Fruit fly (Drosophila melanogaster) whole organism, embryonic: Measurements from ENCODE around the gene Pdfr.

Experiments
- Aef1 ChIP-seq: fragments of 200-800 bp; sonication (Bioruptor generic); IDR thresholded peaks from 3 replicates; pipeline ENCODE4 v1.3.6; 2022; ENCODE audit warnings: missing biosample characterization, missing genetic modification characterization
- Atf-2 ChIP-seq: fragments of 200-800 bp; sonication (Bioruptor generic); optimal IDR thresholded peaks from 2 replicates; lab custom pipeline; 2016; ENCODE audit warnings: missing biosample characterization, missing genetic modification characterization
- CG13894 ChIP-seq: fragments of 200-800 bp; sonication (Bioruptor generic); optimal IDR thresholded peaks from 3 replicates; lab custom pipeline; 2018; ENCODE audit warnings: missing biosample characterization, mild to moderate bottlenecking, missing genetic modification characterization, moderate library complexity
- CG14710 ChIP-seq: fragments of 200-800 bp; sonication (Bioruptor generic); optimal IDR thresholded peaks from 3 replicates; lab custom pipeline; 2019; ENCODE audit warnings: missing biosample characterization, mild to moderate bottlenecking, missing genetic modification characterization, moderate library complexity
- CG16779 ChIP-seq: fragments of 200-800 bp; sonication (Bioruptor generic); IDR thresholded peaks from 2 replicates; pipeline ENCODE4 v1.3.6; 2022; ENCODE audit warnings: missing biosample characterization, missing genetic modification characterization
- CG17568 ChIP-seq: fragments of 200-800 bp; sonication (Bioruptor generic); optimal IDR thresholded peaks from 2 replicates; lab custom pipeline; 2018; ENCODE audit warnings: missing biosample characterization, mild to moderate bottlenecking, missing genetic modification characterization, moderate library complexity
- CG18599 ChIP-seq: fragments of 200-800 bp; sonication (Bioruptor generic); optimal IDR thresholded peaks from 3 replicates; lab custom pipeline; 2017; ENCODE audit warnings: missing biosample characterization, missing genetic modification characterization, mild to moderate bottlenecking, moderate library complexity, missing genetic modification reagents
- CG18619 ChIP-seq: fragments of 200-800 bp; sonication (Bioruptor generic); optimal IDR thresholded peaks from 3 replicates; lab custom pipeline; 2017; ENCODE audit warnings: missing biosample characterization, mild to moderate bottlenecking, missing genetic modification characterization
- CG2199 ChIP-seq: fragments of 200-800 bp; sonication (Bioruptor generic); IDR thresholded peaks from 3 replicates; pipeline ENCODE4 v1.3.6; 2022; ENCODE audit warnings: missing biosample characterization, missing genetic modification characterization
- CG4820 ChIP-seq: fragments of 200-800 bp; sonication (Bioruptor generic); optimal IDR thresholded peaks from 3 replicates; lab custom pipeline; 2016; ENCODE audit warnings: missing biosample characterization, missing genetic modification characterization
- CG6272 ChIP-seq: fragments of 200-800 bp; sonication (Bioruptor generic); IDR thresholded peaks from 2 replicates; pipeline ENCODE4 v1.3.6; 2022; ENCODE audit warnings: missing biosample characterization, missing genetic modification characterization
- CG6689 ChIP-seq: fragments of 200-800 bp; sonication (Bioruptor generic); IDR thresholded peaks from 2 replicates; pipeline ENCODE4 v1.3.6; 2022; ENCODE audit warnings: missing biosample characterization, missing genetic modification characterization
- CG7271 ChIP-seq: fragments of 200-800 bp; sonication (Bioruptor generic); optimal IDR thresholded peaks from 2 replicates; lab custom pipeline; 2018; ENCODE audit warnings: missing biosample characterization, mild to moderate bottlenecking, missing genetic modification characterization, moderate library complexity
- CG7786 ChIP-seq: fragments of 200-800 bp; sonication (Bioruptor generic); optimal IDR thresholded peaks from 2 replicates; lab custom pipeline; 2016; ENCODE audit warnings: missing biosample characterization, missing genetic modification characterization
- CG8359 ChIP-seq: fragments of 200-800 bp; sonication (Bioruptor generic); optimal IDR thresholded peaks from 2 replicates; lab custom pipeline; 2017; ENCODE audit warnings: missing biosample characterization, mild to moderate bottlenecking, missing genetic modification characterization, borderline replicate concordance
- Chrac-16 ChIP-seq: fragments of 200-800 bp; sonication (Bioruptor generic); optimal IDR thresholded peaks from 3 replicates; lab custom pipeline; 2016; ENCODE audit warnings: missing biosample characterization, missing genetic modification characterization
- Doc2 ChIP-seq: fragments of 200-800 bp; sonication (Bioruptor generic); IDR thresholded peaks from 2 replicates; pipeline ENCODE4 v1.3.6; 2022; ENCODE audit warnings: missing biosample characterization, missing genetic modification characterization
- Gsc ChIP-seq: fragments of 200-800 bp; sonication (Bioruptor generic); IDR thresholded peaks from 2 replicates; pipeline ENCODE4 v1.3.6; 2022; ENCODE audit warnings: missing biosample characterization, missing genetic modification characterization
- HmgZ ChIP-seq: fragments of 200-800 bp; sonication (Bioruptor generic); optimal IDR thresholded peaks from 2 replicates; lab custom pipeline; 2018; ENCODE audit warnings: missing biosample characterization, mild to moderate bottlenecking, missing genetic modification characterization
- Hmx ChIP-seq: fragments of 200-800 bp; sonication (Bioruptor generic); optimal IDR thresholded peaks from 2 replicates; lab custom pipeline; 2016; ENCODE audit warnings: missing biosample characterization, missing genetic modification characterization
- Hsf ChIP-seq: fragments of 200-800 bp; sonication (Bioruptor generic); optimal IDR thresholded peaks from 3 replicates; lab custom pipeline; 2016; ENCODE audit warnings: missing biosample characterization, missing genetic modification characterization
- Kr ChIP-seq: fragments of 200-800 bp; sonication (Bioruptor generic); optimal IDR thresholded peaks from 2 replicates; lab custom pipeline; 2017; ENCODE audit warnings: missing biosample characterization, mild to moderate bottlenecking, missing genetic modification characterization
- Nf-YA ChIP-seq: fragments of 200-800 bp; sonication (Bioruptor generic); IDR thresholded peaks from 2 replicates; pipeline ENCODE4 v1.3.6; 2022; ENCODE audit warnings: missing biosample characterization, missing genetic modification characterization
- NfI ChIP-seq: fragments of 200-800 bp; sonication (Bioruptor generic); optimal IDR thresholded peaks from 3 replicates; lab custom pipeline; 2018; ENCODE audit warnings: missing biosample characterization, mild to moderate bottlenecking, missing genetic modification characterization, moderate library complexity
- Opbp ChIP-seq: fragments of 200-800 bp; sonication (Bioruptor generic); IDR thresholded peaks from 3 replicates; pipeline ENCODE4 v1.3.6; 2022; ENCODE audit warnings: missing biosample characterization, missing genetic modification characterization; ENCODE audit not compliant: partially characterized antibody
- Sry-β ChIP-seq: fragments of 200-800 bp; sonication (Bioruptor generic); optimal IDR thresholded peaks from 2 replicates; lab custom pipeline; 2018; ENCODE audit warnings: missing biosample characterization, mild to moderate bottlenecking, missing genetic modification characterization, moderate library complexity
- Taf1 ChIP-seq: fragments of 200-800 bp; sonication (Bioruptor generic); IDR thresholded peaks from 2 replicates; pipeline ENCODE4 v1.3.6; 2022; ENCODE audit warnings: missing biosample characterization, missing genetic modification characterization
- aop ChIP-seq: fragments of 200-800 bp; sonication (Bioruptor generic); IDR thresholded peaks from 2 replicates; pipeline ENCODE4 v1.3.6; 2022; ENCODE audit warnings: missing biosample characterization, missing genetic modification characterization
- ap ChIP-seq: fragments of 200-800 bp; sonication (Bioruptor generic); IDR thresholded peaks from 2 replicates; pipeline ENCODE4 v1.3.6; 2022; ENCODE audit warnings: missing biosample characterization, missing genetic modification characterization
- az2 ChIP-seq: fragments of 200-800 bp; sonication (Bioruptor generic); optimal IDR thresholded peaks from 3 replicates; lab custom pipeline; 2016; ENCODE audit warnings: missing biosample characterization, missing genetic modification characterization
- bcd ChIP-seq: fragments of 200-800 bp; sonication (Bioruptor generic); optimal IDR thresholded peaks from 2 replicates; lab custom pipeline; 2017; ENCODE audit warnings: missing biosample characterization, mild to moderate bottlenecking, missing genetic modification characterization
- crc ChIP-seq: fragments of 200-800 bp; sonication (Bioruptor generic); optimal IDR thresholded peaks from 2 replicates; lab custom pipeline; 2016; ENCODE audit warnings: missing biosample characterization, missing genetic modification characterization
- dati ChIP-seq: fragments of 200-800 bp; sonication (Bioruptor generic); IDR thresholded peaks from 2 replicates; pipeline ENCODE4 v1.3.6; 2022; ENCODE audit warnings: missing biosample characterization, missing genetic modification characterization
- dmrt11E ChIP-seq: fragments of 200-800 bp; sonication (Bioruptor generic); optimal IDR thresholded peaks from 3 replicates; lab custom pipeline; 2018; ENCODE audit warnings: missing biosample characterization, mild to moderate bottlenecking, missing genetic modification characterization, moderate library complexity
- esg ChIP-seq: fragments of 200-800 bp; sonication (Bioruptor generic); conservative IDR thresholded peaks from 2 replicates; pipeline ENCODE4 v1.3.6; 2022; ENCODE audit warnings: missing biosample characterization, missing genetic modification characterization
- gce ChIP-seq: fragments of 200-800 bp; sonication (Bioruptor generic); IDR thresholded peaks from 3 replicates; pipeline ENCODE4 v1.3.6; 2022; ENCODE audit warnings: missing biosample characterization, missing genetic modification characterization
- gfzf ChIP-seq: fragments of 200-800 bp; sonication (Bioruptor generic); optimal IDR thresholded peaks from 2 replicates; lab custom pipeline; 2016; ENCODE audit warnings: missing biosample characterization, mild to moderate bottlenecking, missing genetic modification characterization, moderate library complexity
- her ChIP-seq: fragments of 200-800 bp; sonication (Bioruptor generic); optimal IDR thresholded peaks from 2 replicates; lab custom pipeline; 2016; ENCODE audit warnings: missing biosample characterization, missing genetic modification characterization
- ind ChIP-seq: fragments of 200-800 bp; sonication (Bioruptor generic); optimal IDR thresholded peaks from 3 replicates; lab custom pipeline; 2016; ENCODE audit warnings: missing biosample characterization, missing genetic modification characterization
- knrl ChIP-seq: fragments of 200-800 bp; sonication (Bioruptor generic); IDR thresholded peaks from 3 replicates; pipeline ENCODE4 v1.3.6; 2022; ENCODE audit warnings: missing biosample characterization, missing genetic modification characterization; ENCODE audit not compliant: partially characterized antibody
- mam ChIP-seq: fragments of 200-800 bp; sonication (Bioruptor generic); optimal IDR thresholded peaks from 3 replicates; lab custom pipeline; 2016; ENCODE audit warnings: missing biosample characterization, missing genetic modification characterization
- pb ChIP-seq: fragments of 200-800 bp; sonication (Bioruptor generic); optimal IDR thresholded peaks from 3 replicates; lab custom pipeline; 2016; ENCODE audit warnings: missing biosample characterization, missing genetic modification characterization
- pfk ChIP-seq: fragments of 200-800 bp; sonication (Bioruptor generic); optimal IDR thresholded peaks from 2 replicates; lab custom pipeline; 2018; ENCODE audit warnings: missing biosample characterization, mild to moderate bottlenecking, missing genetic modification characterization, moderate library complexity
- sens ChIP-seq: fragments of 200-800 bp; sonication (Bioruptor generic); peaks from one replicate; lab custom pipeline; 2016; ENCODE audit warnings: missing biosample characterization, missing genetic modification characterization
- sens-2 ChIP-seq: fragments of 200-800 bp; sonication (Bioruptor generic); IDR thresholded peaks from 2 replicates; pipeline ENCODE4 v1.3.6; 2022; ENCODE audit warnings: missing biosample characterization, missing genetic modification characterization
- tap ChIP-seq: fragments of 200-800 bp; optimal IDR thresholded peaks from 3 replicates; lab custom pipeline; 2019; ENCODE audit warnings: missing biosample characterization, mild to moderate bottlenecking, missing genetic modification characterization, moderate library complexity
- tll ChIP-seq, 2 experiments: fragments of 200-800 bp in 1 of 2; fragments of >200 bp in 1 of 2; sonication (Bioruptor generic) in 1 of 2; optimal IDR thresholded peaks; 2 replicates each; lab custom pipeline; 2017 to 2019; ENCODE audit warnings: missing biosample characterization in 2 of 2, missing genetic modification characterization in 2 of 2, mild to moderate bottlenecking in 1 of 2, moderate library complexity in 1 of 2
- wdn ChIP-seq: fragments of 200-800 bp; sonication (Bioruptor generic); IDR thresholded peaks from 2 replicates; pipeline ENCODE4 v1.3.6; 2022; ENCODE audit warnings: missing biosample characterization, missing genetic modification characterization
- wor ChIP-seq: fragments of 200-800 bp; sonication (Bioruptor generic); IDR thresholded peaks from 2 replicates; pipeline ENCODE4 v1.3.6; 2022; ENCODE audit warnings: missing biosample characterization, missing genetic modification characterization
- zen ChIP-seq: fragments of 200-800 bp; sonication (Bioruptor generic); optimal IDR thresholded peaks from 3 replicates; lab custom pipeline; 2018; ENCODE audit warnings: missing biosample characterization, mild to moderate bottlenecking, missing genetic modification characterization, moderate library complexity

Pdfr gene

DNA sequence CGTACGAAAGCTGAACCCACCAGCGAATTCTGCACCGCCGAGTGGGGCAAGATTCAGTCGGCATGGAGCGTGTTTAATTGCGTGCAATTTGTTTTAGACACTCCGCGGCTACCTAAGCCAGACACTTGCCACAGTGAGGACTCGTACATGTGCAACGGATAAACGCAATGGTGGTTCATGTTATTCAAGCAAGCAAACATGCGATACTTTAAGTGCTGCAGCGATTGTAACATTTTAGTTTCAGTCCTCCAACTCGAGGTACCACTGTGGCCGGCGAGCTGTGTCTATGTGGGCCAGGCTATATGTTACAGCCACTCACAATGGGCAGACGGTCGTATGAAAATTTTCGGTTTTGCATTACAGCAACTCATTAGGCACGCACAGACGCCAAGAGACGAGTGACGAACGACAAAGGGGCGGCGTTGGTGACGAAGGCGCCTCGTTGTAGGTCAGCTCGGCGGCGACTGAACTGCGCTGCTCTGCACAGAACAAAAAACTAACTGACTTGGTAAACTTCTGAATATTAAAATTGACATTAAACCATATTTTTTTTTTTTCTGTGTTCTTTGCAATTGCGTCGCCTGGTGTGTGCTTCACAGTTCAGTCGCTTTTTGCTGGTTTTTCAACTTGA is 18.0 kb upstream of the Pdfr start (continued):
- TF ChIP-seq dati (peak; percentile 32; the same call in 1 of the 2 replicates), tll (GFP tag; optimal IDR thresholded peaks at IDR 0.05; lab: Kevin White, UChicago) (no peak), wdn (GFP tag; lab: Robert Waterston, UW) (peak; percentile 53; the same call in 1 of the 2 replicates), gfzf (GFP tag; lab: Kevin White, UChicago) (no peak), ap (GFP tag; lab: Robert Waterston, UW) (peak; percentile 61), CG16779 (peak; percentile 60; the same call in 1 of the 2 replicates), CG18599 (peak; percentile 77), Aef1 (peak; percentile 85), wor (GFP tag; lab: Robert Waterston, UW) (no peak), CG2199 (GFP tag; lab: Robert Waterston, UW) (0 out of 3 replicates have a peak, but pooled peaks have one; percentile 59), CG7786 (peak; percentile 51), pfk (GFP tag; lab: Kevin White, UChicago) (no peak), ind (GFP tag; lab: Kevin White, UChicago) (peak; percentile 80), CG13894 (tag; lab: Kevin White, UChicago) (no peak), Hmx (GFP tag; lab: Kevin White, UChicago) (no peak), CG7271 (no peak), NfI (GFP tag; lab: Kevin White, UChicago) (peak; percentile 38), Opbp (GFP tag; lab: Robert Waterston, UW) (no peak), CG4820 (GFP tag; lab: Kevin White, UChicago) (peak; percentile 34), knrl (no peak), bcd (GFP tag; lab: Kevin White, UChicago) (peak; percentile 63), aop (GFP tag; lab: Robert Waterston, UW) (no peak), Taf1 (GFP tag; lab: Robert Waterston, UW) (no peak; the same call in 1 of the 2 replicates), crc (no peak), gce (GFP tag; lab: Robert Waterston, UW) (peak; percentile 50; the same call in 1 of the 3 replicates), esg (GFP tag; lab: Robert Waterston, UW) (0 out of 2 replicates have a peak, but pooled peaks have one; percentile 22), Doc2 (GFP tag; lab: Robert Waterston, UW) (0 out of 2 replicates have a peak, but pooled peaks have one; percentile 50), sens-2 (peak; percentile 27; the same call in 1 of the 2 replicates), her (peak; percentile 64), Kr (GFP tag; lab: Kevin White, UChicago) (no peak), CG18619 (peak; percentile 32), sens (GFP tag; lab: Kevin White, UChicago) (peak; percentile 81), az2 (GFP tag; lab: Kevin White, UChicago) (peak; percentile 49), Atf-2 (GFP tag; lab: Kevin White, UChicago) (peak; percentile 7), mam (GFP tag; lab: Kevin White, UChicago) (peak; percentile 55), Sry-β (GFP tag; lab: Kevin White, UChicago) (no peak), CG6689 (GFP tag; lab: Robert Waterston, UW) (peak; percentile 63), dmrt11E (no peak), Hsf (GFP tag; lab: Kevin White, UChicago) (peak; percentile 63), CG8359 (GFP tag; lab: Kevin White, UChicago) (no peak), CG17568 (no peak), Gsc (GFP tag; lab: Robert Waterston, UW) (peak; percentile 18; the same call in 1 of the 2 replicates), CG14710 (tag; lab: Kevin White, UChicago) (no peak), CG6272 (peak; percentile 38; the same call in 1 of the 2 replicates), zen (tag; lab: Kevin White, UChicago) (peak; percentile 32), Chrac-16 (GFP tag; lab: Kevin White, UChicago) (peak; percentile 3), pb (GFP tag; lab: Kevin White, UChicago) (peak; percentile 37), tap (tag; lab: Kevin White, UChicago) (peak; percentile 46), HmgZ (tag; lab: Kevin White, UChicago) (peak; percentile 31), Nf-YA (peak; percentile 39; the same call in 1 of the 2 replicates)
